Fruit fly (Drosophila melanogaster): ENCODE data around the gene Der-2.

DNA sequence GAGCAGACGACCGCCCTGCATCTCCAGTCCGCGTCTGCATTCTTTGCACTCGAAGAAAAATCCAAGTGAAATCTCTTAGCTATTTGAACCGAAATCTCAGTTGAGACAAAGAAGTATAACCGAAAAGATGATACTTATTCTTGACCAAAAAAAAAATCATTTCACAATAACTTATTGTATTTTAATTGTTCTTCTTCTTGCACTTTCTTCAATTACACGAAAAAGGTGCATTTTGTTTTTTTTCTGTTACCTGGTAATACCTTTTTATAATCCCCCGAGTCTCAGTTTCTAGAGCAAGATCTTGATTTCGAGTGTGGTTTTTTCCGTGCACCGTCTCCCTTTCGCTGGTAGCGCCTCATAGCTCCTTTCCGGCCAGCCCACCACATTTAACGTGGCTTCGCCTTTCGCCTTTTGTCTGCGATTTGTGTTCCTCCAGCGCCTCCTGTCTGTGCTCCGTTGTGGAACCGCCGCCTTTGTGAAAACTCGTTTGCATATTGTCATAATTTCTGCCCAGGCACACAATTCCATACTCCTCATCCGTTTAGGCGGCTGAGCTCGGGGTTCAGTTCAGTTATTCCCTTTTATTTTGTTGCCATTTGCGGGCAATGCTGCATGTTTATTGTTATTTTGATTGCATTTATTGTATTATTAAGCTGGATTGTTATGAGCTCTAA, 42.8 kb upstream of the Der-2 start:
- no peak for TF ChIP-seq insv (optimal IDR thresholded peaks at IDR 0.05)
- TF ChIP-seq ttk (optimal IDR thresholded peaks at IDR 0.05): no peak
- no peak for TF ChIP-seq psq (optimal IDR thresholded peaks at IDR 0.05)
